Worm (Caenorhabditis elegans): Measurements from ENCODE around the gene srt-42.

- TF ChIP-seq sea-1 (GFP tag; conservative IDR thresholded peaks at IDR 0.05) (no peak), ama-1 (optimal IDR thresholded peaks at IDR 0.05) (no peak), flt-1 (GFP tag; IDR thresholded peaks at IDR 0.05) (no peak), tbx-11 (GFP tag; IDR thresholded peaks at IDR 0.05) (no peak), tra-4 (tag; optimal IDR thresholded peaks at IDR 0.05) (no peak), pes-1 (GFP tag; IDR thresholded peaks at IDR 0.05) (no peak), hmbx-1 (tag; optimal IDR thresholded peaks at IDR 0.05) (no peak), tbx-37 (GFP tag; conservative IDR thresholded peaks at IDR 0.05) (no peak), F13C5.2 (tag; optimal IDR thresholded peaks at IDR 0.05) (no peak), hnd-1 (tag; optimal IDR thresholded peaks at IDR 0.05) (no peak), hmg-4 (GFP tag; optimal IDR thresholded peaks at IDR 0.05) (no peak)
These were observed 22.7 kb downstream of the srt-42 start, which contains the start of gene Y32G9B.1 for ce11 chrV:1829973-1830372.

Data from whole organism, early embryonic.